Worm (Caenorhabditis elegans) whole organism, midembryonic: ENCODE results near the gene ZC443.4.

Experiments used
- T22C8.4 ChIP-seq: fragments of 200-800 bp; sonication (Bioruptor generic); IDR thresholded peaks from 2 replicates; pipeline ENCODE4 v1.3.6; 2022; ENCODE audit warnings: missing genetic modification characterization, missing compliant biosample characterization
- cog-1 ChIP-seq: sonication (generic microtip); optimal IDR thresholded peaks from 2 replicates; lab custom pipeline; 2016; ENCODE audit warnings: missing genetic modification characterization, missing compliant biosample characterization
- flt-1 ChIP-seq: fragments of 200-800 bp; sonication (Bioruptor generic); IDR thresholded peaks from 2 replicates; pipeline ENCODE4 v1.3.6; 2022; ENCODE audit warnings: missing genetic modification characterization, missing compliant biosample characterization
- med-1 ChIP-seq: sonication (generic microtip); optimal IDR thresholded peaks from 2 replicates; lab custom pipeline; 2017; ENCODE audit warnings: missing genetic modification characterization, mild to moderate bottlenecking, missing compliant biosample characterization, antibody characterized with exemption, missing genetic modification reagents; ENCODE audit not compliant: insufficient read depth
- ref-1 ChIP-seq: fragments of 200-800 bp; sonication (Bioruptor generic); conservative IDR thresholded peaks from 2 replicates; pipeline ENCODE4 v1.3.6; 2022; ENCODE audit warnings: missing genetic modification reagents, missing genetic modification characterization, missing compliant biosample characterization
- tab-1 ChIP-seq: fragments of 200-800 bp; sonication (Bioruptor generic); IDR thresholded peaks from 2 replicates; pipeline ENCODE4 v1.3.6; 2022; ENCODE audit warnings: missing genetic modification characterization, missing compliant biosample characterization
- ztf-29 ChIP-seq: fragments of 200-800 bp; sonication (Bioruptor generic); IDR thresholded peaks from 2 replicates; pipeline ENCODE4 v1.3.6; 2022; ENCODE audit warnings: missing genetic modification reagents, missing genetic modification characterization, missing compliant biosample characterization

DNA sequence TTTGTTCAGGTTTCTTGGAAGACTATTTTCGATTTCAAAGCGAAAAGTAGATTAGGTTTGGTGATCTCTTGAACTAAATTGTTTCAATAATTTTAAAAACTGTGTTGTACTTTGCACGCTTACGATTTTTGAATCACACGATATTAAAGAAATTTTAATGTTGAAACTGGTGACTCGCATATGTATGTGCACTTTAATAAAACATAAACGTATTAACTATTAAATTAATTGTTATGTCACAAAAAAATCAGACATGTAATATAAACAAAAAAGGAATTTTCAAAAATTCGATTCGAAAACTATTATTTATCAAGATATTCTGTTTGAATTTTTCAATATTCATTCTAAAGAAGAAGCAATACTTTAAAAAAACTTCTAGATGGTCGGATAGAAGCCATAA, 7.5 kb upstream of the ZC443.4 start, which contains the start of gene ugt-15:
- TF ChIP-seq T22C8.4 (GFP tag; lab: Robert Waterston, UW) (no peak), ref-1 (GFP tag; lab: Robert Waterston, UW) (no peak), tab-1 (GFP tag; lab: Robert Waterston, UW) (no peak), med-1 (GFP tag; lab: Kevin White, UChicago) (no peak), flt-1 (no peak), cog-1 (tag; lab: Kevin White, UChicago) (no peak), ztf-29 (no peak)
